Fruit fly (Drosophila melanogaster): ENCODE measurements around the gene pxb.

- TF ChIP-seq Pif1B (GFP tag; optimal IDR thresholded peaks at IDR 0.05) (no peak), CG14655 (GFP tag; optimal IDR thresholded peaks at IDR 0.05) (no peak), rn (GFP tag; IDR thresholded peaks at IDR 0.05) (no peak), CG34367 (tag; optimal IDR thresholded peaks at IDR 0.05) (no peak), CG32121 (GFP tag; IDR thresholded peaks at IDR 0.05) (no peak), Snoo (tag; optimal IDR thresholded peaks at IDR 0.05) (no peak), EcR (GFP tag; optimal IDR thresholded peaks at IDR 0.05) (no peak)
These were observed 34.8 kb downstream of the pxb start for dm6 chr3R:15700801-15701200.

Measured in whole organism, pupa.